Worm (Caenorhabditis elegans) whole organism, mixed stage, embryonic: ENCODE measurements around the gene hlh-4.

Experiments used
- blmp-1 ChIP-seq: fragments of 150-350 bp; optimal IDR thresholded peaks from 2 replicates; lab custom pipeline; 2014; ENCODE audit warnings: missing biosample characterization, missing genetic modification characterization
- ces-1 ChIP-seq: fragments of 150-350 bp; optimal IDR thresholded peaks from 2 replicates; lab custom pipeline; 2014; ENCODE audit warnings: missing biosample characterization, missing genetic modification reagents, missing genetic modification characterization
- elt-1 ChIP-seq: sonication (generic microtip); optimal IDR thresholded peaks from 2 replicates; lab custom pipeline; 2017; ENCODE audit warnings: missing genetic modification characterization, mild to moderate bottlenecking, missing compliant biosample characterization, antibody characterized with exemption, moderate library complexity, borderline replicate concordance; ENCODE audit not compliant: insufficient read depth
- lin-13 ChIP-seq: fragments of 150-350 bp; optimal IDR thresholded peaks from 2 replicates; lab custom pipeline; 2014; ENCODE audit warnings: missing biosample characterization, missing genetic modification characterization
- lsy-2 ChIP-seq: fragments of 150-350 bp; optimal IDR thresholded peaks from 2 replicates; lab custom pipeline; 2014; ENCODE audit warnings: missing biosample characterization, missing genetic modification characterization
- nhr-12 ChIP-seq: fragments of 150-350 bp; optimal IDR thresholded peaks from 2 replicates; lab custom pipeline; 2014; ENCODE audit warnings: missing biosample characterization, missing genetic modification characterization
- nhr-28 ChIP-seq: fragments of 150-350 bp; optimal IDR thresholded peaks from 2 replicates; lab custom pipeline; 2014; ENCODE audit warnings: missing biosample characterization, missing genetic modification characterization
- nhr-76 ChIP-seq: sonication (generic microtip); optimal IDR thresholded peaks from 2 replicates; lab custom pipeline; 2017; ENCODE audit warnings: missing biosample characterization, missing genetic modification characterization
- pha-4 ChIP-seq: fragments of 150-350 bp; optimal IDR thresholded peaks from 2 replicates; lab custom pipeline; 2018; ENCODE audit warnings: missing biosample characterization, missing genetic modification reagents, missing genetic modification characterization
- unc-62 ChIP-seq: fragments of 150-350 bp; optimal IDR thresholded peaks from 2 replicates; lab custom pipeline; 2014; ENCODE audit warnings: missing biosample characterization, missing genetic modification reagents, missing genetic modification characterization
- ztf-11 ChIP-seq: fragments of 150-350 bp; optimal IDR thresholded peaks from 2 replicates; lab custom pipeline; 2014; ENCODE audit warnings: missing biosample characterization, missing genetic modification characterization

- TF ChIP-seq nhr-76 (no peak), unc-62 (GFP tag; lab: Kevin White, UChicago) (no peak), ztf-11 (tag; lab: Kevin White, UChicago) (no peak), nhr-28 (tag; lab: Kevin White, UChicago) (no peak), elt-1 (tag; lab: Kevin White, UChicago) (no peak), lin-13 (no peak), lsy-2 (tag; lab: Kevin White, UChicago) (no peak), blmp-1 (tag; lab: Kevin White, UChicago) (no peak), pha-4 (tag; lab: Kevin White, UChicago) (no peak), nhr-12 (no peak), ces-1 (GFP tag; lab: Kevin White, UChicago) (no peak)
Observed at ce11 chrIII:9751074-9751473, 12.2 kb upstream of the hlh-4 start, which contains the start of gene T05G5.5.
